Fruit fly (Drosophila melanogaster) ovary, adult (tissue): ENCODE measurements around the gene HP6.

Source experiments
- CG17801 ChIP-seq: fragments of 200-800 bp; optimal IDR thresholded peaks from 2 replicates; lab custom pipeline; 2019; ENCODE audit warnings: missing biosample characterization, mild to moderate bottlenecking, missing genetic modification characterization, moderate library complexity; ENCODE audit not compliant: partially characterized antibody

The HP6 gene

DNA sequence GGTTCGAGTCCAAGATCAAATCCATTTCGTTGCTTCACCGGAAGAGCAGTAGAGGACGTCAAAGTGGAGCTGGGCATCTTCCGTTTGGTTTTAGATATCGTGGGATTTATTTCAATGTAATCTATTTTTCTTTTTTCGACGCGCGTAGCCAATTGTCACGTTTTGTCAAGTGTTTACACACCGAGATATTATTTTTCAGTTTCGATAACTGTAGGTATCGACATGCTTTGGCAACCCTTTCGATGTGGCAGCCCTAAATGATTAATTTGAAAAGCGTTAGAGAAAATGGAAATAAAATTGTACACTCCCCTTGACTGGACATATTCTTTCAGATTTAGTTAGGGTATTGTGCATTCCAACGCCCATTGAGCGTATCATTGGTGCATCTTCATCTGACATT, at the start of gene HP6:
Gene HP6, minus strand, starts transcription at position 192 of the 400 bp plus-strand sequence.
- TF ChIP-seq CG17801 (GFP tag; lab: Kevin White, UChicago), result no peak

DNA sequence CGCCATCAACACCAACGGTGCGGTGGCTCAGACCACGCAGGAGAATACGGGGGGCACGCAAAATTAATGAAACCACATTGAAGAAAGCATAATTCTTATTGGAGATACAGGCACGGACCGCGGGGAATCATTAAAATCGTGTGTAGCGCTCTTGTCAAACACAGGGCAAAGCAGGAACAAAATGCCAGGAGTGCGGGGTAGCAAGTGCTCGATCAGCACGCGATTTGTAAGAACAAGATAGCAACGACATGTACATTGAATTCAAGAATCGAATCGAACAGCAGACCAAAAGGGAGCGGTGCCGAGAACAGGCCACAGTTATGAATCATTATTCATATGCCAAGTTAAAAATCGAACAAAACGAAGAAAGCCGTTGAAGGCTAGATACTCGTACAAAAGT, 49.0 kb upstream of the HP6 start:
- no peak for TF ChIP-seq CG17801 (GFP tag; lab: Kevin White, UChicago)

DNA sequence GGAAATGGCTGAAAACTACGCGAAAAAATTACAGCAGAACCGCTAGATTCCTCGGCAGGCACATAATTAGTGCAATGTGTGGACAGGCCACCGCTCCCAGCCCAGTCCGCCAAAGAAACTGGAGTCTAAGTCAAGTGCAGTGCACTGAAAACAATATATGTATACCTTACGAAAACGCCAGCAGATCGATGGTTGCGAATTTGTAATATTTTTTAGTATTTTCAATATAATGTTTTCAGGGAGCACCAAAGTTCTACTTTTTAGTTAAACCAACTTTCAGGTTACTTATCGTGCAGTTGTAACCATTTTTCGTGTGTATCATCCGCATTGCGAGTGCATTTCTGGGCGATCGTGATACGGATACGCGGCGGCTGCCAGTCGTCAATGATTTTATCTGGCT, 43.9 kb upstream of the HP6 start:
- no peak for TF ChIP-seq CG17801 (GFP tag; lab: Kevin White, UChicago)

DNA sequence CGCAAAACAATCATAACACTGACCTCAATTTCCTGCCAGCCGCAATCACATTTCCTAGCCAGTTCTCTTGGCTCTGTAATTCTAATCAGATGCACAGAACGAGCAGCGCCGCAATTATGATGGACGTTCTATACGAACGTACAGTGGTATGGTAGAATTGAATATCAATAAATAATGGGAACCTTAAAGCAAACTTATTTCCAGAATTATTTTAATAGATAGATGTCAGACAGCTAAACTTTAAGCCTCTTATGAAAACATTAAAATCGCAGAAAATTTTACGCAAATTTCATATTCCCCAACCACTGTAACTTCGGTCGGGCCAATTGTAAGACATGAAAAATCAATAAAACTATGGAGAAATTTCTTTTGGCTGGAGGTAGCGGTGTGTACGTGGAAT, 41.2 kb upstream of the HP6 start:
- no peak for TF ChIP-seq CG17801 (GFP tag; lab: Kevin White, UChicago)

DNA sequence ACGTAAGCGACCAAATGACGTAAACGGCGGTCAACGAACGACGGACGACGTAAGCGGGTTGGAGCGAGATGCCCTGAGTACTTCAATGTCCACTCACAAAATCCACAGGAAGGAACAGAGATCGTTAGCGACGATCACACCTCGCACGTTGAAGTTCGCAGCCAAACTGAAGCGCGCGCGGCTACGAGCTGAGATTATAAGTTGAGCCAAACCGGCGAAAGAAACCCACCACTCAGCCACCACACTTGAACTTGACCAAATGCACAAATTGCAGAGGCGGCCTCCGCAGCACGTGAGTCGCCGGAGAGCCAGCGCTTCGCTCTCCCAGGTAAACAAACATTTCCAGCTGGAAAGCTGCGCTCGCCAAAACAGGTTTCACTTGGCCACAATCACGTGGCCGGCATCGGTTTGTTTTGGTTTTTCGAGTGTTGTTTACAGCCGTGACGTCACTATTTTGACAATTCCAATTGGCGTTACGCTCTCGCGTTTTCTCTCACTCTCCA, 36.2 kb upstream of the HP6 start, which contains the start of gene dpy:
Gene dpy, minus strand, starts transcription at position 161 of the 503 bp plus-strand sequence.
- no peak for TF ChIP-seq CG17801 (GFP tag; lab: Kevin White, UChicago)

DNA sequence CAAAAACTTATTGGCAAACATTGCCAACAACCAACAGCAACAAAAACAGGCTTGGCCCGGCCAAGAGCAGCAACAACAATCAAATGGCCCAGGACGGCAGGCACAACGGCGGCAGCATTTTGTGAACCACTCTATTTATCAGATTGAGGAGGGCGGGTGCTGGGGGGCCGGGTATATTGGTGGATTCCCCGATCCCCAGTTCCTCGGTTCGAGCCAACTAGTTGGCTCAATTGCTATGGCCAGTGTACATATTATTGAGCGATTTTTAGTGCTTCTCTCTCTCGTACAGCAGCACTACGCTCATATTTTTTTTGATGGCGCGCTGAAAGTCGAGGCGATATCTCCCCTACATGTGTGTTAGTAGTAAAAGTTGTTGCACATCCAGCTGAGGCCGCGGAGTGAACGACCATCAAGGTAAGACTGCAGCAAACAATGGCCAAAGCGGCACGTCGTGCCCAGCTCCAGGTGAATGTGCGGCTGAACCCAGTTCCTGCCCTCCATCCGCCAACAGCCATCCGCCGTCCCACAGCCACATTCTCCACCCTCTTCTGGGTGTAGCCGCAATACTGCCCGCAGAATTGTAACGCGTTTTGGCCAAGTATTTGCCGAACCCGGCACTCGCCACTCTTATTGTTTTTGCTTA, 21.9 kb upstream of the HP6 start:
- TF ChIP-seq CG17801 (GFP tag; lab: Kevin White, UChicago), result no peak

DNA sequence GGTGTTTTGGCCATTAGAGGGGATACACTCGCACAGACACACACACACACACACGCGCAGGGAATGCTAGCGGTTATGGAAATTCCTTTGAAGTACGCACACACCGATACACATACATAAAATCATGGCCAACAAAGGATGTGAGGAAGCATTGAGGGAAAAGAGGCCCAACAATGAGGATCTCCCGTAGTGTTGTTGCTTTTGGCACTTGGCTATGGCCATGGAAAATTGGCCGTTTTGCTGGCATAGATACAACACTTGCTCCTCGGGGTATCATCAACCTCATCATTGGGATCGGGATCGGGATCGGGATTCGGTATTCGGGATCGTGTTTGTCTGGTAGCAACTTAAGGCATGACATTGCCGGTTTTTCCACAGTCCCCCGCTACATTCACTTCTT, 19.6 kb upstream of the HP6 start:
- no peak for TF ChIP-seq CG17801 (GFP tag; lab: Kevin White, UChicago)

DNA sequence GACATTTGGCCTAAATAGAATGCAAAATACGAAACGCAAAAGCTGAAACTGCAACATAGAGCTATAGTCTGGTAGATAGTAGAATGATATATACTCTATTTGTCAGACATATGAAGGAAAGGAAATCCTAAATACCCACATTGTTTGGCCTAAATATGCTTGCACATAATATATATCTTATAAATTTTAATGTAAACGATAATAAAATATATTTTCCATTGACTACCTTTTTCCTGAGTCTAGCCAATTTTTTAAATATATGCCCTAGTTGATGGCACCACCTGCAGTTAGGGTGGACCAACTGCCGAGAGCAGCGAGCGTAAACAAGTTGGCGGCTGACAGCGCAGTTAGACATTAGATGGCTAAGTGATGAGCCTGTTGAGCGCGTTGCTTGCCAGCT, 18.7 kb upstream of the HP6 start:
- TF ChIP-seq CG17801 (GFP tag; lab: Kevin White, UChicago), result no peak

DNA sequence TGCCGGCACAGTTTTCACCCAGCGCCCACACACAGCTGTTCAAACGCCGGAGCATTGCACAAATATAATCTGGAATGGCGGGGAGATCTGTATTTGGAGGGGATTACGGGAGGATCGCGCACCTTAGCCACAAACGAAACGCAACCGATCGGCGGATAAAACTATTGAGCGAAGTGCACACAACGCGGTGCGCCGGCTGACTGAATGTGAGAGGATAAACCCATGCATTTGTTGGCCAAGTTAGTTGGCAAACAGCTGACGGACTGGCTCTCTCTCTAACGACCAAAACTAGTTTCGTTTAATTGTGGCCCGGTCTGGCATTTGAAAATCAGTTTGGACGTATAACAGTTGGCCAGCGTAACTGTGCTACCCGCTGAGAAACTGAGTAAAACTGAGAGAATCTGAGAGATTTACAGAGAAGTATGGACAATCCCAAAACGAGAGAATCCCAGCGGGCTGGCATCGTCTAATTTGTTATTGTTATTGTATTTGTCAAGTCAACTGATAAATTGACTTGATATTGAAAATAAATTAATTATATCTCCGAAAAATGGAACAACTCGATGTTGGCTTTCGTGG, 16.9 kb upstream of the HP6 start:
- TF ChIP-seq CG17801 (GFP tag; lab: Kevin White, UChicago), result no peak

DNA sequence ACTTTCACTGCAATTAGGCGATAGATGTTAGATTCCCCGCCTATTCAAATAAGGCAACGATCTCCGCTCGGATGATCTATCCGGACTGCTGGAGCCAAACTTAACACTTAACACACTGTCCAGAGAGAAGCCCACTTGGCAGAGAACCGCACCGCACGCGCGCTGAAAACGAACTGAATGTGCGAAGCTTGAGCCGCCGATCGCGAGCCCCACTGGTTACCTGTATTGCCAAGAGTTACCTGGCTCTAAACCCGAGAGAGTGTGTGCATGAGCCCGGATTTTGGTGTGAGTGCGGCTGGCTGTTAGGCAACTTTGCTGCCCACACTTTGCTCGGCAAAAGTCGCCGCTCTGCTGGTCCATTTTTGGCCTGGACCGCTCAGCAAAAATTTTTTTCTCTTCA, 13.8 kb upstream of the HP6 start:
- no peak for TF ChIP-seq CG17801 (GFP tag; lab: Kevin White, UChicago)

DNA sequence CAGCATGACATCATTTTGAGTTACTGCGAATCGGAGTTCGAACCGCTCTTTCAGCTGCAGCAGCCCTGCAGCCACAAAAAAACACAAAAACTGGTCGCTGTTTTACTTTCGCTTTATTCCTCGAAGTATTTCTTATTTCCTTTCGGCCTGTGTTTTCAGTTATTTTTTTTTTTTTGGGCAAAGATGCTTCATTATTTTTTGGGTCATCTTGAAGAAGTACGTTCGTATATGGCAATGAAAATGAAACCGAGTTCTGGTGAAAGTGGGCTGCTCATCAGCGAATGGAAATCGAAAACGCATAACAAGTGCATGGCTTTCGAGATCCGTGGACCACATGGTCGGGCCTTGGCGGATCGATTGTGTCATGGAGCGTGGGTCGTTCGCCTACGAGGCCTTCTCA, 10.8 kb upstream of the HP6 start:
- TF ChIP-seq CG17801 (GFP tag; lab: Kevin White, UChicago), result no peak

DNA sequence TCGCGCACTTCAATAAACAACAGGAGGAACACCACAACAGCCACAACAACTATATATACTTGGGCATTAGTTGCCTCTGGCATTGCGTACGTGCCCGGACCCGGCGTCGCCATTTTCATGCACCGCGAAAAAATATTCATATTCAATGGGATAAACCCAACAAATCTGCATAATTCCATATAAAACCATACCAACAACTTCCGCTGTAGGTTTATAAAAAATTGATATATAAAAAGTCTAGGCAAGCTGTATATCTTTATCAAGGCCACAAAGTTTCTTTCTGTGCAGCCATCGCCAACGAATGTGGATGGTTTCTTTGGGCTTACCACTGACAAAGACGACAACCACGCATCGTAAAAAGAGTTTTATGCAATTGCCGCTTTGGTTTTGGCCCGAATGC, 5.3 kb upstream of the HP6 start:
- no peak for TF ChIP-seq CG17801 (GFP tag; lab: Kevin White, UChicago)

DNA sequence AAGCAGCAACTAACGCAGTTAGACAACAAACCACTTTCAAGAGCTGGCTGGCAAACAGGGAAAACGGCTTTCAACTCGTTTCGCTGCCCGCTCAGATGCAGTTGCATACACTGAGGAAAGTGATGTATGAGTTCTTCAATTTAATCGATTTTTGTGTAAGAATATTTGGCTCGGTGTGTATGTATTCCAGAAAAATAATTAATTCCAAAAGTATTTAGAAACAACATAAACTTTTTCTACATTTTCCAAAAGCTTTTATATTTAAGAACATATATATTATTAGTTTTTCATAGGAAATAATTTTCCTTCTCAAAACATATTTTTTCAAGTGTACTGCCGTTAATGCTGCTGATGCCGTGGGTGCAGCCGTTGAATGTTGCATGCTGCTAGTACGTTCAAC, 956 bp upstream of the HP6 start:
- TF ChIP-seq CG17801 (GFP tag; lab: Kevin White, UChicago), result no peak

DNA sequence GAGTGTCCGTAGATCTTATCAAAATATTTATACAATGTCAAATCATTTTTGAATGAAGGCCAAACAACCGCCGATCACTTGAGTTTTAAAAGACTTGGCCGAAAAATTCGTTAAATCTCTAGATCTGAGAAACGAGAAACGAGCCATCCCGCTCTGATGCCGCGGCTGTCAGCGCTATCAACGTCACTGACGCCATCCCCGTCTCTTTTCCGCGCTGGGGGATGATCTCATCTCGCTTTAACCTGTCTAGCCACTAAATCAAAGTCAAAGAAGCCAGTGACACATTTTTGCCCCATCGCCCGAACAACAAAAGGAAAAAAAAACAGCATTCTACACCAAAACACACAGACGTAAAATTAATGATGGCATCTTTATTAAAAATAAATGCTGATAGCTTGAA, 1.6 kb downstream of the HP6 start:
- no peak for TF ChIP-seq CG17801 (GFP tag; lab: Kevin White, UChicago)

DNA sequence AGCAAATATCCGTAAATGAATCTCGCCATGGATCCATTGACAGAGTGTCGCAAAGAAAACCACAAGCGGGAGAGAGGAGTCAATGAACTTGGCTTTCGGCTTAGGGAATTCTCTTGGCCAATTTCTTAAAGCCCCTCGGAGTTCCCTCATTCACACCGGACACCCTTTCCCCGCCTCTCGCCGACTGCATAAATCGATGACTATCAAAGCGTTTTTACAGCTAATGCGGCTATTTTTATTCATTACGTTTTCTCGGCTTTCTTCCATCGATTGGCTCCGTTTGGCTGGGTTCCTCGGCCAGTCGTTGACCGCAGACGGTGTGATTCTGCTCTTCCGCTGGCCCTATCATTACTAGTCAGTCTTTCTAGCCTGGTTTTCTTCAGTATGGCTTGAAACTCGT, 4.7 kb downstream of the HP6 start:
- TF ChIP-seq CG17801 (GFP tag; lab: Kevin White, UChicago), result no peak

DNA sequence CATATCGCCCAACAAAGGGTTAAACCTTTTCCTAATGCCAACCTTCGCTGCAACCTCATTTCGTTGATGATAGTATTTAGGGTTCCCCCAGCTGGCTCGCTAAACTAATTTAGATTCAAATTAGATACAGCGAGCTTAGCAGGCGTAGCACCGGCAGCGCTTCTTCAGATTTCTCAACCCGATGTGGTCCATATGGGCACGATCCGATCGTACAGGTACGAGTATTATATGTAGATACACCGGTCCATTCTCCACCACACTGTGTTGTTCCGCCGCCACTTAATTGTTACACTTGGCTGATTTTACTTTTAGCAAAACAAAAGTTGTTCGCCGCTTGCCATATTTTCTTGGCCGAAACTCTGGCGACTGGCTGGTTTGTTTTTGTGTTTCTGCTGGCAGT, 6.7 kb downstream of the HP6 start:
- no peak for TF ChIP-seq CG17801 (GFP tag; lab: Kevin White, UChicago)
